Worm (Caenorhabditis elegans): ENCODE results near the gene str-149.

Gene str-149

ce11 chrV:16591992-16592798 lies 18.9 kb downstream of the str-149 start, which contains the start of gene srh-269 (continued):
- TF ChIP-seq mel-28 (tag; optimal IDR thresholded peaks at IDR 0.05; ENCODE audit: borderline replicate concordance) = peak; percentile 13

ce11 chrV:16592947-16593791 lies 19.9 kb downstream of the str-149 start:
- TF ChIP-seq zim-3 (tag; optimal IDR thresholded peaks at IDR 0.05) = peak; percentile 6
- 0 out of 2 replicates have a peak, but pooled peaks have one; percentile 1 for TF ChIP-seq B0336.3 (GFP tag; IDR thresholded peaks at IDR 0.05)
- TF ChIP-seq madf-6 (GFP tag; IDR thresholded peaks at IDR 0.05) = peak; percentile 20; the same call in 1 of the 2 replicates
- TF ChIP-seq ceh-58 (GFP tag; IDR thresholded peaks at IDR 0.05) = peak; percentile 1; the same call in 1 of the 2 replicates
- TF ChIP-seq nhr-80 (tag; optimal IDR thresholded peaks at IDR 0.05) = peak; percentile 0
- peak; percentile 14 for TF ChIP-seq ztf-3 (GFP tag; optimal IDR thresholded peaks at IDR 0.05)
- TF ChIP-seq T26A5.8 (tag; optimal IDR thresholded peaks at IDR 0.05) = no peak
- peak; percentile 5 for TF ChIP-seq dpff-1 (tag; optimal IDR thresholded peaks at IDR 0.05)
- no peak for TF ChIP-seq lsl-1 (GFP tag; optimal IDR thresholded peaks at IDR 0.05)
- TF ChIP-seq hmg-1.2 (GFP tag; IDR thresholded peaks at IDR 0.05) = 0 out of 2 replicates have a peak, but pooled peaks have one; percentile 8
- no peak for TF ChIP-seq egl-44 (GFP tag; IDR thresholded peaks at IDR 0.05)
- TF ChIP-seq cebp-1 (GFP tag; IDR thresholded peaks at IDR 0.05) = no peak
- peak; percentile 13 for TF ChIP-seq cebp-1 (tag; optimal IDR thresholded peaks at IDR 0.05)
- TF ChIP-seq pbrm-1 (GFP tag; IDR thresholded peaks at IDR 0.05) = 0 out of 2 replicates have a peak, but pooled peaks have one; percentile 8
- no peak for TF ChIP-seq lin-35 (GFP tag; optimal IDR thresholded peaks at IDR 0.05)
- TF ChIP-seq sea-2 (GFP tag; IDR thresholded peaks at IDR 0.05) = no peak
- peak; percentile 40 for TF ChIP-seq Y56A3A.18 (GFP tag; IDR thresholded peaks at IDR 0.05)
- no peak for TF ChIP-seq mel-28 (tag; optimal IDR thresholded peaks at IDR 0.05; ENCODE audit: borderline replicate concordance)
- no peak for TF ChIP-seq ceh-79 (tag; optimal IDR thresholded peaks at IDR 0.05)
- peak; percentile 71 for TF ChIP-seq unc-62 (GFP tag; optimal IDR thresholded peaks at IDR 0.05)
- TF ChIP-seq ZK185.1 (tag; optimal IDR thresholded peaks at IDR 0.05; ENCODE audit: poor library complexity, severe bottlenecking) = peak; percentile 34
- peak; percentile 40 for TF ChIP-seq F52B5.7 (tag; optimal IDR thresholded peaks at IDR 0.05)
- peak; percentile 10 for TF ChIP-seq gei-17 (GFP tag; optimal IDR thresholded peaks at IDR 0.05)
- TF ChIP-seq hlh-12 (tag; optimal IDR thresholded peaks at IDR 0.05) = peak; percentile 13
- TF ChIP-seq him-1 (tag; optimal IDR thresholded peaks at IDR 0.05) = no peak
- no peak for TF ChIP-seq B0019.2 (GFP tag; conservative IDR thresholded peaks at IDR 0.05)
- TF ChIP-seq C17E4.6 (GFP tag; IDR thresholded peaks at IDR 0.05) = no peak
- 0 out of 2 replicates have a peak, but pooled peaks have one; percentile 12 for TF ChIP-seq hmg-20 (GFP tag; IDR thresholded peaks at IDR 0.05)
- peak; percentile 53 for TF ChIP-seq pha-4 (tag; optimal IDR thresholded peaks at IDR 0.05)
- TF ChIP-seq ztf-28 (GFP tag; IDR thresholded peaks at IDR 0.05) = no peak
- no peak for TF ChIP-seq ztf-18 (tag; optimal IDR thresholded peaks at IDR 0.05)
- TF ChIP-seq ets-4 (GFP tag; optimal IDR thresholded peaks at IDR 0.05) = no peak
- TF ChIP-seq mxl-1 (tag; optimal IDR thresholded peaks at IDR 0.05) = no peak
- TF ChIP-seq Y53G8AR.9 (GFP tag; conservative IDR thresholded peaks at IDR 0.05) = 0 out of 2 replicates have a peak, but pooled peaks have one; percentile 58
- peak; percentile 8; the same call in 1 of the 2 replicates for TF ChIP-seq hsf-1 (GFP tag; IDR thresholded peaks at IDR 0.05)

DNA sequence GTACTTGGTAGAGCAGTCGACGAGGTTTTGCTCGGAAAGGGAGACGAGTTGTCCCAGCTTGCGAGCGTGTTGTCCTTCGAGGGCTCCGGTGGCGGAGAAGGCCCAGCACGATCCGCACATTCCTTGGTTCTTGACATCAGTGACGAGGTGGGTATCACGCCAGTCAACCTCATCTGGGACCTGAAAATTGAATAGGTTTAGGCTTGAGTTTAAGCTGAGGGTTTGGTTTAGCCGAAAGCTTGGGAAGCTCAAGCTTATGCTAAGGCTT lies 20.5 kb downstream of the str-149 start:
- TF ChIP-seq mcd-1 (GFP tag; IDR thresholded peaks at IDR 0.05) (peak; percentile 26; the same call in 1 of the 2 replicates), aptf-2 (GFP tag; conservative IDR thresholded peaks at IDR 0.05) (no peak), attf-5 (GFP tag; optimal IDR thresholded peaks at IDR 0.05) (no peak), B0261.1 (tag; optimal IDR thresholded peaks at IDR 0.05) (no peak), B0019.2 (GFP tag; conservative IDR thresholded peaks at IDR 0.05) (no peak), madf-10 (tag; optimal IDR thresholded peaks at IDR 0.05) (no peak), snpc-3.4 (tag; optimal IDR thresholded peaks at IDR 0.05) (no peak), fkh-3 (tag; optimal IDR thresholded peaks at IDR 0.05) (no peak), Y56A3A.18 (GFP tag; IDR thresholded peaks at IDR 0.05) (no peak), Y53F4B.3 (GFP tag; IDR thresholded peaks at IDR 0.05) (no peak), lag-1 (GFP tag; IDR thresholded peaks at IDR 0.05) (no peak), die-1 (tag; optimal IDR thresholded peaks at IDR 0.05) (no peak), lir-1 (GFP tag; conservative IDR thresholded peaks at IDR 0.05) (no peak)

Measured in whole organism, young adult.